Worm (Caenorhabditis elegans): ENCODE data around the gene C44B12.6.

C44B12.6 gene

DNA sequence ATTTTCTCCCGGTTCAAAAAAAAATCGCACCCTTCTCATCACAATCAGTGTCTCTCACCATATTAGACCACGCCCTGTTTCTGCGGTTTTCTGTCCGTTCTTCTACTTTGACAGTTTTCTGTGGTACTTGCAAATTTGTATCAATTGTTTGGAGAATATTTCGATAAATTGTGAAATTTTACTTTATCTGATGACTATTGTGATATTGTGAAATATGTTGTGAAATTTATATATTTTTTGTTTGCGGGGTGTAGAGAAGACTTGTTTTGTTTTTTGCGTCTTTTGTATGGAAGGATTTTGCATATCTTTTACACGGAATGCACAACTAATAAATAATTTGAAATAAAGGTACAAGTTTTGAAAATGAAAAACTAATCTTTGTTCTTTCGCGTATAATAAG, 30.8 kb upstream of the C44B12.6 start:
- TF ChIP-seq skn-1 (tag; optimal IDR thresholded peaks at IDR 0.05), result peak; percentile 56
- TF ChIP-seq nhr-19 (GFP tag; conservative IDR thresholded peaks at IDR 0.05), result no peak

DNA sequence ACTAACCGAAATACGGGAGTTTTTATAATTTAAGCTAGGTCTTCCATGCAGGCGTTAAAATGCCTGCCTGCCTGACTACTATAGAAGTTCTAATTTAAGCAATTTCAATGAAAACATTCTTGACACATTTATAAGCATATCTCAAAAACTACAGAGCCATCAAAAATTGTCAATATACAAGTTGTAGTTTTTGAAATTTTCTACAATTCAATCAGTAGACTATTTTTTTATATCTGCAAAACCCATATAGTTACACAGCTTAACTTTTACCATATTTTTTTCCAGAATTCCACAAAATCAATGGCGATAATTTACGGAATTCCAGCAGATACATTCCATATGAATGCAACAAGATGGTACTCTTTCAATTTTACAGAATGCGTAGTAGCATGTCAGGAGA, 26.6 kb upstream of the C44B12.6 start, which contains the start of gene C50A2.7:
C50A2.7 (plus strand) TSS at position 301 of the 400 bp plus-strand sequence.
- TF ChIP-seq irx-1 (tag; optimal IDR thresholded peaks at IDR 0.05), result no peak
- TF ChIP-seq lin-13 (GFP tag; optimal IDR thresholded peaks at IDR 0.05), result no peak
- no peak for TF ChIP-seq snu-23 (GFP tag; optimal IDR thresholded peaks at IDR 0.05)
- no peak for TF ChIP-seq unc-30 (tag; optimal IDR thresholded peaks at IDR 0.05)
- TF ChIP-seq mef-2 (tag; optimal IDR thresholded peaks at IDR 0.05), result no peak
- TF ChIP-seq blmp-1 (tag; optimal IDR thresholded peaks at IDR 0.05), result no peak
- no peak for TF ChIP-seq lir-3 (tag; optimal IDR thresholded peaks at IDR 0.05; ENCODE audit: poor library complexity)
- TF ChIP-seq unc-86 (tag; optimal IDR thresholded peaks at IDR 0.05), result no peak
- TF ChIP-seq grh-1 (GFP tag; IDR thresholded peaks at IDR 0.05), result no peak
- no peak for TF ChIP-seq elt-3 (tag; optimal IDR thresholded peaks at IDR 0.05)
- no peak for TF ChIP-seq alr-1 (tag; optimal IDR thresholded peaks at IDR 0.05; ENCODE audit: borderline replicate concordance)
- TF ChIP-seq lsy-2 (tag; optimal IDR thresholded peaks at IDR 0.05), result no peak
- TF ChIP-seq sox-4 (tag; optimal IDR thresholded peaks at IDR 0.05), result no peak
- TF ChIP-seq hlh-17 (GFP tag; optimal IDR thresholded peaks at IDR 0.05; ENCODE audit: borderline replicate concordance), result no peak

DNA sequence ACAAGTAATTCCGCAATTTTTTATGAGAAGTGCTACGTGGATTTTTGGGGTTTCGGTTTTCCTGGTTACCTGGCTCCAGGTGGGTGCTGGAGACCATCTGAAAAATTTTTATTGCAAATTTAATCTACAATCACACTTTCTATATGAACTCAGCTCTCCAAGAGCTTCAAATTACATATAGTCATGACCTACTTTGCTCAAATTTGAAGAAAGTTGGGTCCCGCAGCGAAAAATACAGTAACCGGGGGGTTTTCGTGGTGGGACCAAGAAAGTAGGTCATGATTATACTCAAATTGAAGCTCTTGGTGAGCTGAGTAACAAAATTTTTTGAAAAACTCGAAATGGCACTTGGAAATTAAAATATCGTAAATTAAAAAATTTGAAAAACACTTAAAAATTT, 23.8 kb upstream of the C44B12.6 start, which contains the start of gene ets-8:
ets-8 (minus strand) TSS at position 101 of the 400 bp plus-strand sequence.
- no peak for TF ChIP-seq nhr-90 (tag; optimal IDR thresholded peaks at IDR 0.05; ENCODE audit: poor library complexity)

DNA sequence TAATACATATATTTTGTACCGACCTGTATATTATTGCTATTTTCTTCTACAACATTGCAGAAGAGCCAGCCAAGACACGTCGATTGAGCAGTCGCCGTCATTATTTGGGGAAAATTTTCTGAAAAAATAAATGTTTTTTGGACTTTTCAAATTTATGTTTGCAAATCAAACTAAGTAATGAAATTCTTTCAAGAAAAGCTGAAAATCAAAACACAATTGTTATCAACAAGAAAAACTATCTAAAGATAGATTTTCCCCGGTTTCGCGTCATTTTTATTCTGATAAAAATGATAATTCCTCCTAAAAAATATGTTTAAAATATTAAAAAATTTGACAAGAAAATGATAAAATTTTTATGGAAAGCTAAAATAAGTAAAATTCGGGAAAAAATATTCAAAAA, 21.4 kb upstream of the C44B12.6 start, which contains the start of gene C50A2.3:
C50A2.3 (minus strand) TSS at position 101 of the 400 bp plus-strand sequence.
- TF ChIP-seq aly-2 (tag; optimal IDR thresholded peaks at IDR 0.05), result no peak
- no peak for TF ChIP-seq fos-1 (tag; optimal IDR thresholded peaks at IDR 0.05)
- TF ChIP-seq nhr-76 (tag; optimal IDR thresholded peaks at IDR 0.05), result no peak
- no peak for TF ChIP-seq ama-1 (optimal IDR thresholded peaks at IDR 0.05)
- TF ChIP-seq C04F5.9 (tag; optimal IDR thresholded peaks at IDR 0.05), result no peak
- TF ChIP-seq egl-27 (tag; optimal IDR thresholded peaks at IDR 0.05), result no peak
- TF ChIP-seq nhr-237 (tag; optimal IDR thresholded peaks at IDR 0.05), result no peak
- no peak for TF ChIP-seq pqm-1 (tag; optimal IDR thresholded peaks at IDR 0.05)
- no peak for TF ChIP-seq ceh-88 (GFP tag; IDR thresholded peaks at IDR 0.05)
- no peak for TF ChIP-seq lsy-2 (tag; optimal IDR thresholded peaks at IDR 0.05)
- TF ChIP-seq ztf-4 (tag; optimal IDR thresholded peaks at IDR 0.05), result no peak
- TF ChIP-seq ets-5 (GFP tag; IDR thresholded peaks at IDR 0.05), result no peak
- TF ChIP-seq nhr-85 (tag), result no peak
- TF ChIP-seq swsn-7 (tag; optimal IDR thresholded peaks at IDR 0.05), result no peak
- TF ChIP-seq pag-3 (tag; optimal IDR thresholded peaks at IDR 0.05; ENCODE audit: borderline replicate concordance, insufficient read depth), result no peak
- no peak for TF ChIP-seq sptf-1 (tag; optimal IDR thresholded peaks at IDR 0.05)
- no peak for TF ChIP-seq fkh-4 (tag; optimal IDR thresholded peaks at IDR 0.05; ENCODE audit: borderline replicate concordance)
- TF ChIP-seq zag-1 (tag; optimal IDR thresholded peaks at IDR 0.05), result no peak
- no peak for TF ChIP-seq fkh-10 (GFP tag; optimal IDR thresholded peaks at IDR 0.05)
- TF ChIP-seq lin-13 (GFP tag; optimal IDR thresholded peaks at IDR 0.05), result no peak

- no peak for TF ChIP-seq nhr-71 (tag; optimal IDR thresholded peaks at IDR 0.05)
- no peak for TF ChIP-seq egl-13 (tag; optimal IDR thresholded peaks at IDR 0.05)
- peak; percentile 15 for TF ChIP-seq blmp-1 (tag; optimal IDR thresholded peaks at IDR 0.05)
- peak; percentile 75 for TF ChIP-seq grh-1 (GFP tag; IDR thresholded peaks at IDR 0.05)
- TF ChIP-seq snu-23 (GFP tag; optimal IDR thresholded peaks at IDR 0.05), result peak; percentile 16
- peak in 1 of 6 experiments; percentile 52 for TF ChIP-seq elt-3 (tag; optimal IDR thresholded peaks at IDR 0.05)
- TF ChIP-seq nhr-85 (tag), result peak; percentile 94
These were observed 18.6 kb upstream of the C44B12.6 start for ce11 chrIV:1155206-1155605.

Measured in whole organism, L1 larva.